Worm (Caenorhabditis elegans) whole organism, L3 larva: Measurements from ENCODE around the gene nekl-4.

Experiments used
- R02D3.7 ChIP-seq: fragments of 150-350 bp; optimal IDR thresholded peaks from 2 replicates; lab custom pipeline; 2014; ENCODE audit warnings: missing biosample characterization, missing genetic modification characterization
- ZK546.5 ChIP-seq: sonication (generic microtip); optimal IDR thresholded peaks from 2 replicates; lab custom pipeline; 2017; ENCODE audit warnings: missing biosample characterization, missing genetic modification characterization
- ceh-28 ChIP-seq: fragments of 150-350 bp; optimal IDR thresholded peaks from 2 replicates; lab custom pipeline; 2014; ENCODE audit warnings: missing biosample characterization, missing genetic modification reagents, missing genetic modification characterization
- ceh-82 ChIP-seq: fragments of 150-350 bp; optimal IDR thresholded peaks from 2 replicates; lab custom pipeline; 2014; ENCODE audit warnings: missing biosample characterization, missing genetic modification characterization
- ceh-9 ChIP-seq: sonication (generic microtip); optimal IDR thresholded peaks from 2 replicates; lab custom pipeline; 2018; ENCODE audit warnings: missing biosample characterization, missing genetic modification characterization
- daf-12 ChIP-seq: fragments of 150-350 bp; optimal IDR thresholded peaks from 2 replicates; lab custom pipeline; 2014; ENCODE audit warnings: missing biosample characterization, missing genetic modification reagents, missing genetic modification characterization
- egl-27 ChIP-seq: sonication (generic microtip); optimal IDR thresholded peaks from 4 replicates; lab custom pipeline; 2017; ENCODE audit warnings: missing biosample characterization, missing genetic modification reagents, missing genetic modification characterization
- egl-5 ChIP-seq: fragments of 150-350 bp; optimal IDR thresholded peaks from 2 replicates; lab custom pipeline; 2017; ENCODE audit warnings: missing biosample characterization, missing genetic modification reagents, missing genetic modification characterization, inconsistent platforms
- elt-1 ChIP-seq: fragments of 150-350 bp; optimal IDR thresholded peaks from 2 replicates; lab custom pipeline; 2014; ENCODE audit warnings: missing biosample characterization, missing genetic modification characterization
- elt-2 ChIP-seq: sonication (generic microtip); optimal IDR thresholded peaks from 2 replicates; lab custom pipeline; 2016; ENCODE audit warnings: missing genetic modification reagents, mild to moderate bottlenecking, missing genetic modification characterization, missing compliant biosample characterization
- eor-1 ChIP-seq, 2 experiments: fragments of 150-350 bp; optimal IDR thresholded peaks; 2 replicates each; lab custom pipeline; 2014 to 2018; ENCODE audit warnings: missing biosample characterization in 2 of 2, missing genetic modification characterization in 2 of 2
- fkh-10 ChIP-seq: sonication (generic microtip); optimal IDR thresholded peaks from 2 replicates; lab custom pipeline; 2017; ENCODE audit warnings: missing biosample characterization, missing genetic modification reagents, missing genetic modification characterization
- fos-1 ChIP-seq: fragments of 150-350 bp; optimal IDR thresholded peaks from 2 replicates; lab custom pipeline; 2014; ENCODE audit warnings: missing biosample characterization, missing genetic modification characterization
- hmg-11 ChIP-seq: sonication (generic microtip); optimal IDR thresholded peaks from 2 replicates; lab custom pipeline; 2016; ENCODE audit warnings: missing genetic modification characterization, missing compliant biosample characterization
- lin-15B ChIP-seq: fragments of 150-350 bp; optimal IDR thresholded peaks from 2 replicates; lab custom pipeline; 2014; ENCODE audit warnings: missing biosample characterization, missing genetic modification characterization
- lin-39 ChIP-seq: fragments of 150-350 bp; optimal IDR thresholded peaks from 2 replicates; lab custom pipeline; 2018; ENCODE audit warnings: missing biosample characterization, missing genetic modification reagents, missing genetic modification characterization
- lsy-12 ChIP-seq: sonication (generic microtip); optimal IDR thresholded peaks from 2 replicates; lab custom pipeline; 2016; ENCODE audit warnings: mild to moderate bottlenecking, missing genetic modification characterization, missing compliant biosample characterization
- mdl-1 ChIP-seq: fragments of 150-350 bp; optimal IDR thresholded peaks from 2 replicates; lab custom pipeline; 2014; ENCODE audit warnings: missing biosample characterization, missing genetic modification characterization
- nfya-1 ChIP-seq: sonication (generic microtip); optimal IDR thresholded peaks from 2 replicates; lab custom pipeline; 2017; ENCODE audit warnings: missing genetic modification characterization, mild to moderate bottlenecking, missing compliant biosample characterization, antibody characterized with exemption, moderate library complexity; ENCODE audit not compliant: insufficient read depth
- nhr-11 ChIP-seq: fragments of 150-350 bp; optimal IDR thresholded peaks from 2 replicates; lab custom pipeline; 2014; ENCODE audit warnings: missing biosample characterization, missing genetic modification characterization
- nhr-12 ChIP-seq: fragments of 150-350 bp; optimal IDR thresholded peaks from 2 replicates; lab custom pipeline; 2014; ENCODE audit warnings: missing biosample characterization, missing genetic modification characterization
- nhr-23 ChIP-seq: fragments of 150-350 bp; optimal IDR thresholded peaks from 2 replicates; lab custom pipeline; 2014; ENCODE audit warnings: missing biosample characterization, missing genetic modification reagents, missing genetic modification characterization
- nhr-237 ChIP-seq: fragments of 150-350 bp; optimal IDR thresholded peaks from 2 replicates; lab custom pipeline; 2014; ENCODE audit warnings: missing biosample characterization, missing genetic modification characterization
- nhr-28 ChIP-seq: fragments of 150-350 bp; optimal IDR thresholded peaks from 2 replicates; lab custom pipeline; 2014; ENCODE audit warnings: missing biosample characterization, missing genetic modification characterization
- nhr-77 ChIP-seq: fragments of 150-350 bp; optimal IDR thresholded peaks from 2 replicates; lab custom pipeline; 2014; ENCODE audit warnings: missing biosample characterization, missing genetic modification characterization
- sea-2 ChIP-seq: fragments of 150-350 bp; sonication (generic microtip); optimal IDR thresholded peaks from 4 replicates; lab custom pipeline; 2014; ENCODE audit warnings: missing biosample characterization, missing genetic modification reagents, missing genetic modification characterization
- skn-1 ChIP-seq: fragments of 150-350 bp; optimal IDR thresholded peaks from 2 replicates; lab custom pipeline; 2014; ENCODE audit warnings: missing biosample characterization, missing genetic modification characterization
- tbx-2 ChIP-seq: sonication (generic microtip); optimal IDR thresholded peaks from 2 replicates; lab custom pipeline; 2016; ENCODE audit warnings: mild to moderate bottlenecking, missing genetic modification characterization, missing compliant biosample characterization
- unc-39 ChIP-seq: sonication (generic microtip); optimal IDR thresholded peaks from 4 replicates; lab custom pipeline; 2017; ENCODE audit warnings: missing biosample characterization, missing genetic modification characterization
- unc-62 ChIP-seq: fragments of 150-350 bp; sonication (generic microtip); optimal IDR thresholded peaks from 4 replicates; lab custom pipeline; 2014; ENCODE audit warnings: missing biosample characterization, missing genetic modification reagents, missing genetic modification characterization
- zag-1 ChIP-seq: fragments of 150-350 bp; optimal IDR thresholded peaks from 2 replicates; lab custom pipeline; 2014; ENCODE audit warnings: missing biosample characterization, missing genetic modification characterization
- ztf-11 ChIP-seq: fragments of 150-350 bp; optimal IDR thresholded peaks from 2 replicates; lab custom pipeline; 2014; ENCODE audit warnings: missing biosample characterization, missing genetic modification characterization

Gene nekl-4

DNA sequence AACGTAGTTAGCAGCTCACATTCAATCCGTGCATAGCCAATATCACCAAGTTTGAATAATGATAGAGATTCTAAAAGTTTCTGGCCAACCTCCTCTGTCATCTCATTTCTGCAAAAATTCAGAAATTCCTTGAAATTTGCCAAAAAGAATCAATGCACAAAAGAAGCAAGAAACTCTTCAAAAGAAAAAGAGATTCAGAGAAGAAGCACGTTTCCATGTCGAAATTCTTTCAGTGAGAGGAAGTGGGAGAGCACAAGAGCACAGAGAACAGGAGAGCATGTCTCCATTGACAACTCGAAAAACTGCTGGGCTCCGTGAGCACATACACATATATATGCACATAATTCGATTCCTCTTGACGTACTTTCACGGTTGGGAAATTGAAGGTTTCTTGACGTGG lies at the start of gene nekl-4:
TSS of gene nekl-4 (minus strand) at position 101 of the 400 bp plus-strand sequence.
- TF ChIP-seq zag-1 (tag; lab: Kevin White, UChicago) (no peak), elt-2 (no peak), nhr-11 (no peak), ZK546.5 (tag; lab: Kevin White, UChicago) (no peak), elt-1 (tag; lab: Kevin White, UChicago) (no peak), egl-27 (tag; lab: Kevin White, UChicago) (no peak), eor-1 (tag; optimal IDR thresholded peaks at IDR 0.05; lab: Kevin White, UChicago) (no peak), egl-5 (tag; lab: Kevin White, UChicago) (no peak), ceh-82 (tag; lab: Kevin White, UChicago) (no peak), nhr-12 (tag; lab: Kevin White, UChicago) (no peak), tbx-2 (tag; lab: Kevin White, UChicago) (no peak), fkh-10 (GFP tag; lab: Kevin White, UChicago) (no peak)
- TF ChIP-seq, all 47 proteins: peak for 0

DNA sequence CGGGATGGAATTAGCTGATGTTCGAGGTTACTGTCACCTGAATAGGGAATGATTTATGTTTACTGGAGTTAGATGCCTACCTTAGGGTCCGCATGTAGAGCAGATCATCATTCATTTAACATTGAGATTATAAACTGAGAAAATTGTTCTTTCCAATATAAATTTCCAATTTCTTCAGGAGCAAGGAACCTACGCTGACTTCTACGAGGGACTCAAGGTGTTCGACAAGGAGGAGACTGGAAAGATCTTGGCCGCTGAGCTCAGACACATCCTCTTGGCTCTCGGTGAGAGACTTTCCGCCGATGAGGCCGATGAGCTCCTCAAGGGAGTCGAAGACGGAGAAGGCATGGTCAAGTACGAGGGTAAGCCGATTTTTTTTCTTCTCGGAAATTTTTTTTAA lies 49.2 kb upstream of the nekl-4 start:
- TF ChIP-seq eor-1 (tag; optimal IDR thresholded peaks at IDR 0.05; lab: Kevin White, UChicago) (no peak), nhr-28 (tag; lab: Kevin White, UChicago) (no peak), fos-1 (tag; lab: Kevin White, UChicago) (no peak), lin-39 (tag; lab: Kevin White, UChicago) (no peak), ceh-9 (tag; lab: Kevin White, UChicago) (no peak), lin-15B (tag; lab: Kevin White, UChicago) (no peak), skn-1 (no peak), egl-27 (tag; lab: Kevin White, UChicago) (no peak), elt-1 (tag; lab: Kevin White, UChicago) (no peak)

DNA sequence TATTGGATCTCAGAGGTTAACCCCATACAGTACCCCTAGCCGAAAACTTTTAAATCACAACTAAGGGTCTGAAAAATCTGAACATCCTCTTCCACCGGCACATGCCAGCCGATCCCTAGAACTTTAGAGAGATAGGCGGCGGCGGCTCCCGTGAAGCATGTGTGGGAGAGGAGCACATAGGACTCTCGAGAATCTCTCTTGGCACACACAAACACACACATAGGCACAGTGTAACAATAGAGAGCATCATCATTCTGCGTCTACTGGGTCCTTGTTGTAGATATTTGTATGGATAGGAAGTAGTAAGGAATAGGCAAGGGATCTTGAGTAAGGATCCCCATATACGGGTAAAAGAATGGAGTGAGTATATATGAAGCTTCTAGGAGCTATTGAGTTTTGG lies 48.4 kb upstream of the nekl-4 start:
- TF ChIP-seq skn-1 (no peak), ceh-82 (tag; lab: Kevin White, UChicago) (no peak), nhr-237 (tag; lab: Kevin White, UChicago) (no peak), lsy-12 (tag; lab: Kevin White, UChicago) (no peak)

DNA sequence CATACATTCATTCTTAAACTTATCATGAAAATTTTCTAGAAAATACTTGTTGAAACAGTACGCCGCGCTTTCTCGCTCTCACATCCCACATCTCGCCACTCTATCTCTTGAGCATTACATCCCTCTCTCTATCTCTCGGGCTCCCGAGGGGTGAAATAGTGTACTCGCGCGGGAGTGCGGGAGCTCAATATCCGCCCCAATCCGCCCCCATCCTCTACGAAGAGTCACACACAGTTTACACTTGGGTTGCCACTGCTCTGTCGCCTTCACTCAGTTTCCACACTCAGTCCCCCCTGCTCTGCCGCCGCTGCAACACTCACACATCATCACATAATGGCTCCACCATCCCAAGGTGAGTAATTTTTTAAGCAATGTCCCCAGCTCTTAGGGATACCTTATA lies 47.5 kb upstream of the nekl-4 start, which contains the start of gene mlc-3:
TSS of gene mlc-3 (plus strand) at position 227 of the 400 bp plus-strand sequence.
- TF ChIP-seq nfya-1 (no peak), unc-39 (tag; lab: Kevin White, UChicago) (no peak), fkh-10 (GFP tag; lab: Kevin White, UChicago) (no peak), R02D3.7 (tag; lab: Kevin White, UChicago) (no peak), ztf-11 (tag; lab: Kevin White, UChicago) (no peak), ceh-28 (tag; lab: Kevin White, UChicago) (no peak), nhr-237 (tag; lab: Kevin White, UChicago) (no peak), unc-62 (GFP tag; lab: Kevin White, UChicago) (no peak), lsy-12 (tag; lab: Kevin White, UChicago) (no peak), nhr-23 (no peak), hmg-11 (tag; lab: Kevin White, UChicago) (no peak), ceh-9 (tag; lab: Kevin White, UChicago) (no peak), mdl-1 (no peak), sea-2 (GFP tag; lab: Kevin White, UChicago) (no peak), nhr-12 (tag; lab: Kevin White, UChicago) (no peak), nhr-77 (tag; lab: Kevin White, UChicago) (no peak), nhr-28 (tag; lab: Kevin White, UChicago) (no peak)
- TF ChIP-seq, all 47 proteins: peak for 0

DNA sequence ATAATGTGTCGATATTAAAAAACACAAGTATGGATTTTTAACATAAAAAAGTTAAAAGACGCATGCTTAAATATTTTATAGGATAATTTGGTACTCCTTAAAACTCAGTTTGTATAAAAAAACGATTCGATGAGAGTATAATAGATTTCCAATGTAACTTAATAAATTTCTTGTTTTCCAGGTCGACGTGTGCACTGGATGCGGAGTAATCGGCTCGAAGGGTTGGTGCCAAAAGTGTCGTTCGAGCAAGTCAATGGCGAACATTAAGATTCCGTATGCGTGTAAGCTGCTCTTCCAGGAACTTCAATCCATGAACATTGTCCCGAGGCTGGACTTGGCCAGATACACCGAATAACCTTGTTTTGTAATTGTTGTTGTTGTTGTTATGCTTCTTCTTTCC lies 47.0 kb upstream of the nekl-4 start:
- TF ChIP-seq nhr-77 (tag; lab: Kevin White, UChicago) (no peak), elt-2 (no peak), lin-15B (tag; lab: Kevin White, UChicago) (no peak)

DNA sequence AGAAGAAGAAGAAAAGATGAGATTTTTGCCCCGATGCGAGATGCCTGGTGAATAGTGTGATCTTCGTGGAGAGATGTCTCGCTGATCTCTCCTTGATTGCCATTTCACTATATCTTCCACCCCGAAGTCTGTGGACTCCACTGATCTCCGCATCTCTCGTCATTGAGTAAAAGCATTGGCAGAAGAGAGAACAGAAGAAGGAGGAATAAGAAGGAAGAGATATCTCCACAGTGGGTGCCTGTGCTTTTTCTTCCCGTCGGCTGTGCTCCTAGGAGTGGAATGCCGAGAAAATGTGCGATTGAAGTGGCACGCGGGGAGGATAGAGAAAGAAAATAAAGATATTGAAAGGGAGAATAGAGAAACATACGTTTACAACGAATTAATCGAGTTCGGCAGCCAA lies 46.4 kb upstream of the nekl-4 start:
- TF ChIP-seq nhr-23 (no peak), nfya-1 (peak; percentile 23), daf-12 (tag; lab: Kevin White, UChicago) (no peak)
